Worm (Caenorhabditis elegans) whole organism, L1 larva: Measurements from ENCODE around the gene C16A3.2.

Experiments used
- C04F5.9 ChIP-seq: sonication (generic microtip); optimal IDR thresholded peaks from 2 replicates; lab custom pipeline; 2016; ENCODE audit warnings: missing genetic modification characterization, missing compliant biosample characterization
- blmp-1 ChIP-seq: fragments of 150-350 bp; optimal IDR thresholded peaks from 2 replicates; lab custom pipeline; 2014; ENCODE audit warnings: missing biosample characterization, missing genetic modification characterization
- ceh-82 ChIP-seq, 3 experiments: fragments of 150-350 bp in 1 of 3; sonication (generic microtip) in 2 of 3; optimal IDR thresholded peaks; 2 replicates each; lab custom pipeline; 2014 to 2017; ENCODE audit warnings: missing biosample characterization in 3 of 3, missing genetic modification characterization in 3 of 3
- egl-27 ChIP-seq, 2 experiments: fragments of 150-350 bp in 1 of 2; sonication (generic microtip); optimal IDR thresholded peaks; 3 replicates each; lab custom pipeline; 2017 to 2018; ENCODE audit warnings: missing biosample characterization in 2 of 2, missing genetic modification characterization in 2 of 2, missing genetic modification reagents in 2 of 2
- hpl-2 ChIP-seq: fragments of 150-350 bp; optimal IDR thresholded peaks from 2 replicates; lab custom pipeline; 2014; ENCODE audit warnings: missing biosample characterization, missing genetic modification reagents, missing genetic modification characterization
- jun-1 ChIP-seq: fragments of 150-350 bp; optimal IDR thresholded peaks from 2 replicates; lab custom pipeline; 2014; ENCODE audit warnings: missing biosample characterization, missing genetic modification reagents, missing genetic modification characterization
- mab-9 ChIP-seq: fragments of 200-800 bp; sonication (Bioruptor generic); IDR thresholded peaks from 2 replicates; pipeline ENCODE4 v1.3.6; 2022; ENCODE audit warnings: missing genetic modification reagents, missing genetic modification characterization, missing compliant biosample characterization
- mef-2 ChIP-seq: fragments of 150-350 bp; optimal IDR thresholded peaks from 2 replicates; lab custom pipeline; 2014; ENCODE audit warnings: missing biosample characterization, missing genetic modification characterization
- ztf-11 ChIP-seq, 2 experiments: sonication (generic microtip); optimal IDR thresholded peaks; 2 replicates each; lab custom pipeline; 2016 to 2017; ENCODE audit warnings: missing genetic modification characterization in 2 of 2, missing biosample characterization in 1 of 2, missing compliant biosample characterization in 1 of 2

ce11 chrIII:6339919-6340434 lies 49.7 kb upstream of the C16A3.2 start, which contains the start of gene let-767:
- TF ChIP-seq ceh-82 (tag; optimal IDR thresholded peaks at IDR 0.05; lab: Kevin White, UChicago): no peak
- no peak for TF ChIP-seq jun-1 (tag; lab: Kevin White, UChicago)
- TF ChIP-seq mef-2: no peak
- no peak for TF ChIP-seq hpl-2 (GFP tag; lab: Kevin White, UChicago)
- no peak for TF ChIP-seq blmp-1 (tag; lab: Kevin White, UChicago)
- TF ChIP-seq ztf-11 (tag; optimal IDR thresholded peaks at IDR 0.05; lab: Kevin White, UChicago): no peak
- TF ChIP-seq egl-27 (tag; optimal IDR thresholded peaks at IDR 0.05; lab: Kevin White, UChicago): no peak
- no peak for TF ChIP-seq C04F5.9 (tag; lab: Kevin White, UChicago)
- no peak for TF ChIP-seq mab-9 (GFP tag; lab: Robert Waterston, UW)
